Worm (Caenorhabditis elegans): ENCODE measurements around the gene npr-25.

- TF ChIP-seq lir-3 (tag; optimal IDR thresholded peaks at IDR 0.05; ENCODE audit: poor library complexity) (no peak), jun-1 (tag; optimal IDR thresholded peaks at IDR 0.05) (no peak), C34B4.2 (tag; optimal IDR thresholded peaks at IDR 0.05) (no peak), ets-5 (GFP tag; IDR thresholded peaks at IDR 0.05) (no peak), ama-1 (optimal IDR thresholded peaks at IDR 0.05) (no peak), elt-2 (tag; optimal IDR thresholded peaks at IDR 0.05) (no peak), nhr-11 (tag; optimal IDR thresholded peaks at IDR 0.05) (no peak), ztf-11 (tag; optimal IDR thresholded peaks at IDR 0.05) (no peak), lin-13 (GFP tag; optimal IDR thresholded peaks at IDR 0.05) (no peak), ceh-90 (tag; optimal IDR thresholded peaks at IDR 0.05) (no peak), nhr-12 (tag; optimal IDR thresholded peaks at IDR 0.05) (no peak), hlh-17 (GFP tag; optimal IDR thresholded peaks at IDR 0.05; ENCODE audit: borderline replicate concordance) (no peak), fkh-10 (GFP tag; optimal IDR thresholded peaks at IDR 0.05) (no peak), pqm-1 (tag; optimal IDR thresholded peaks at IDR 0.05) (no peak)
These were observed 37.0 kb upstream of the npr-25 start, which contains the start of gene col-155 for ce11 chrV:11389776-11390175.

Data from whole organism, L1 larva.